Fruit fly (Drosophila melanogaster): ENCODE measurements around the gene mex1.

DNA sequence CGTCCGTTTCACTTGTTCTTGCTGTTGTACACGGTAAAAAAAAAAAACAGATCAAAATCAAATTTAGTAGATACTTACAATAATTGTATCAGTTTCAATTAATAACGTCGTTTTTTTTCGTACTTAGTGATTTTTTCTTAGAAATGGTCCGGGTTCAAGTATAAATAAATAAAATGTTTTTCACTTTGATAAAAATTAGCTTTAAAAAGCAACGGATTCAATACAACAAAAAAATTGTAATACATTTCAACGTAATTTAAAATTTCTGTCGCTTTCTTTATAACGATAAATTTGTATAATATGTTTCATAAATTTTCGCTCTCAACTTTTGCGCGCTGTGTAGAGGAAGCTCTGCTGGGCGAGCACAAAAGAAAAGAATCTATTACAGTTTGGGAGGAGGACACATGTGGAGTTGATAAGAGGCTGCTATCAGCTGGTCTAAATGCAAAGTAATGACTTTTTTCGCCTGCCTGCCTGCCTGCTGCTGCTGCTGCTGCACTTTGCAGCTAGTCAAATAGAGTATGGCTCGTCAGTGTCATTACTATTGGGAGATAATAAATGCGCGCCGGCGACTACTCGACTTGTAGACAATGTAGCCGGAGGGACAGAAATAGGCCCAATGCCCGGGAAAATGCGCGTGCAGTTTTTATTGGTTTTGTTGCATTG lies 18.7 kb upstream of the mex1 start:
- TF ChIP-seq Crg-1 (GFP tag; optimal IDR thresholded peaks at IDR 0.05) (peak; percentile 13), toe (GFP tag; optimal IDR thresholded peaks at IDR 0.05) (peak; percentile 50), CG33017 (tag; optimal IDR thresholded peaks at IDR 0.05) (peak; percentile 43), kay (GFP tag; ENCODE audit: borderline replicate concordance) (no peak), cic (GFP tag; optimal IDR thresholded peaks at IDR 0.05) (peak; percentile 58), pad (GFP tag; optimal IDR thresholded peaks at IDR 0.05) (peak; percentile 48), CG7045 (GFP tag; optimal IDR thresholded peaks at IDR 0.05) (peak; percentile 28), CG5204 (GFP tag; optimal IDR thresholded peaks at IDR 0.05) (peak; percentile 63), CG12768 (GFP tag; optimal IDR thresholded peaks at IDR 0.05) (peak; percentile 6)
